Fruit fly (Drosophila melanogaster): ENCODE data around the gene Trc8.

The Trc8 gene

dm6 chr3R:29495815-29496214 is 7.8 kb downstream of the Trc8 start:
- TF ChIP-seq Camta (GFP tag; optimal IDR thresholded peaks at IDR 0.05) (no peak), CG3407 (GFP tag; optimal IDR thresholded peaks at IDR 0.05) (no peak), nom (GFP tag; optimal IDR thresholded peaks at IDR 0.05) (no peak), CG15073 (GFP tag; optimal IDR thresholded peaks at IDR 0.05) (no peak), CG7928 (GFP tag; optimal IDR thresholded peaks at IDR 0.05) (no peak), CG4730 (GFP tag; IDR thresholded peaks at IDR 0.05) (no peak), CG16813 (GFP tag; IDR thresholded peaks at IDR 0.05; ENCODE audit: partially characterized antibody) (no peak), CG30020 (tag; optimal IDR thresholded peaks at IDR 0.05) (no peak), CG8478 (optimal IDR thresholded peaks at IDR 0.05) (no peak), dimm (GFP tag; IDR thresholded peaks at IDR 0.05) (no peak), CG4820 (GFP tag; optimal IDR thresholded peaks at IDR 0.05) (no peak), MESR4 (GFP tag; optimal IDR thresholded peaks at IDR 0.05) (no peak), CG18011 (GFP tag; optimal IDR thresholded peaks at IDR 0.05) (no peak), CG31388 (GFP tag; optimal IDR thresholded peaks at IDR 0.05) (no peak), fu2 (GFP tag; optimal IDR thresholded peaks at IDR 0.05) (no peak), shn (GFP tag; optimal IDR thresholded peaks at IDR 0.05) (no peak), YL-1 (GFP tag; optimal IDR thresholded peaks at IDR 0.05) (no peak), Nf-YC (tag; optimal IDR thresholded peaks at IDR 0.05) (peak; percentile 2), CG12299 (tag; optimal IDR thresholded peaks at IDR 0.05) (no peak), lilli (GFP tag; optimal IDR thresholded peaks at IDR 0.05) (peak; percentile 2), ems (GFP tag; optimal IDR thresholded peaks at IDR 0.05) (no peak), Aef1 (GFP tag; IDR thresholded peaks at IDR 0.05) (no peak), crp (GFP tag; optimal IDR thresholded peaks at IDR 0.05) (no peak), CG14710 (tag; optimal IDR thresholded peaks at IDR 0.05) (peak; percentile 4), PHDP (tag; optimal IDR thresholded peaks at IDR 0.05) (peak; percentile 0), knrl (GFP tag; IDR thresholded peaks at IDR 0.05; ENCODE audit: partially characterized antibody) (no peak), CG17359 (tag; optimal IDR thresholded peaks at IDR 0.05) (no peak), CG9727 (GFP tag; optimal IDR thresholded peaks at IDR 0.05) (no peak), Oaz (GFP tag; IDR thresholded peaks at IDR 0.05) (no peak), CG12391 (tag; optimal IDR thresholded peaks at IDR 0.05) (peak; percentile 1), lov (optimal IDR thresholded peaks at IDR 0.05) (no peak), lov (GFP tag; IDR thresholded peaks at IDR 0.05) (no peak), vvl (GFP tag; IDR thresholded peaks at IDR 0.05) (no peak), row (GFP tag; IDR thresholded peaks at IDR 0.05) (peak; percentile 42; the same call in 2 of the 3 replicates), cato (GFP tag; optimal IDR thresholded peaks at IDR 0.05; ENCODE audit: borderline replicate concordance) (no peak), CG34422 (GFP tag; IDR thresholded peaks at IDR 0.05) (no peak), sc (optimal IDR thresholded peaks at IDR 0.05) (no peak), sc (GFP tag; optimal IDR thresholded peaks at IDR 0.05) (no peak), Vsx1 (GFP tag; optimal IDR thresholded peaks at IDR 0.05) (no peak), zen2 (GFP tag; IDR thresholded peaks at IDR 0.05; ENCODE audit: partially characterized antibody) (no peak), CG2199 (GFP tag; IDR thresholded peaks at IDR 0.05) (no peak), CG1603 (tag; optimal IDR thresholded peaks at IDR 0.05) (no peak), Sin3A (optimal IDR thresholded peaks at IDR 0.05) (no peak), CG8765 (GFP tag; IDR thresholded peaks at IDR 0.05) (no peak), fd102C (GFP tag; optimal IDR thresholded peaks at IDR 0.05) (no peak), dmrt11E (tag; optimal IDR thresholded peaks at IDR 0.05) (peak; percentile 3), unpg (GFP tag; optimal IDR thresholded peaks at IDR 0.05) (no peak), ash1 (GFP tag; optimal IDR thresholded peaks at IDR 0.05) (no peak), CG18619 (GFP tag; optimal IDR thresholded peaks at IDR 0.05) (no peak), Ptx1 (GFP tag; IDR thresholded peaks at IDR 0.05) (no peak), sr (GFP tag; IDR thresholded peaks at IDR 0.05) (no peak), Bgb (GFP tag; IDR thresholded peaks at IDR 0.05; ENCODE audit: partially characterized antibody) (no peak), CG5245 (GFP tag; optimal IDR thresholded peaks at IDR 0.05) (no peak)
